Worm (Caenorhabditis elegans): ENCODE results near the gene hlh-27.

DNA sequence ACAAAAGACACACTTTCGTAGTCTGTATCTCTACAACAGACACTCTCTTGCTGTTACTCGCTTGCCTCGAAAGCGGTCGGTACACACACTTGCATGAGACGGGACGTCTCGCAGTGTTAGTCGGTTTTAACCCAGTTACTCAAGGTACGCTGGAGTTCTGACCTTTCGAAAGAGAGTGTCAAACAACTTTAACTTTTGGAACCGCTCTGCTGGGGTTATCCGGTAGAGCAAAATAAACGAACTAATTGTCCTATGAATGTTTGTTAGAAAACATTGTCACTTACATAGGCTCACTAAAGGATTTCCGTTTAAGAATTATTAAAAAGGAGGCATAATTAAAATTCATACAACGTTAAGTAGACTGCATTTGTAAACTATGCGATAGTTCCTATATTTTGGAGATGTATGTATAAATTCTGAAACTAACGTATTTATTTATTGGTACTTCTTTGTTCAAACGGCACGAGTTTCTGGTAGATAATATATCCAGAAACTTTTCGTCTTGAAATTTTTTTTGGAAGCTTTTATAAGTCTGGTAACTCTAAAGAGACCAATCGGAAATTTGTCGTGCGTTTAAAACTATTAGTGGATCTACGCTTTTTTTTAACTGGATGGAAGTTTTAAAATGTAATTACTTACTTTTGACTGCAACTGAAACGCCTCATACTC, 3.6 kb upstream of the hlh-27 start:
- TF ChIP-seq hmg-4 (GFP tag; optimal IDR thresholded peaks at IDR 0.05): peak; percentile 90
- TF ChIP-seq sea-1 (GFP tag; conservative IDR thresholded peaks at IDR 0.05): peak; percentile 90
- TF ChIP-seq ama-1 (optimal IDR thresholded peaks at IDR 0.05): peak; percentile 100
- peak; percentile 85 for TF ChIP-seq tbx-11 (GFP tag; IDR thresholded peaks at IDR 0.05)
- peak; percentile 78 for TF ChIP-seq pes-1 (GFP tag; IDR thresholded peaks at IDR 0.05)
- TF ChIP-seq ceh-36 (tag; optimal IDR thresholded peaks at IDR 0.05): peak; percentile 85
- TF ChIP-seq scrt-1 (GFP tag; IDR thresholded peaks at IDR 0.05): peak; percentile 78
- TF ChIP-seq flt-1 (GFP tag; IDR thresholded peaks at IDR 0.05): peak; percentile 60; the same call in 1 of the 2 replicates
- TF ChIP-seq F13C5.2 (tag; optimal IDR thresholded peaks at IDR 0.05): peak; percentile 95
- TF ChIP-seq tbx-37 (GFP tag; conservative IDR thresholded peaks at IDR 0.05): peak; percentile 59
- peak; percentile 59 for TF ChIP-seq hnd-1 (tag; optimal IDR thresholded peaks at IDR 0.05)
- peak; percentile 30 for TF ChIP-seq ceh-13 (GFP tag; optimal IDR thresholded peaks at IDR 0.05)
- peak; percentile 88 for TF ChIP-seq tra-4 (tag; optimal IDR thresholded peaks at IDR 0.05)
- TF ChIP-seq hmbx-1 (tag; optimal IDR thresholded peaks at IDR 0.05): peak; percentile 83
